Worm (Caenorhabditis elegans): ENCODE results near the gene Y38A10A.2.

DNA sequence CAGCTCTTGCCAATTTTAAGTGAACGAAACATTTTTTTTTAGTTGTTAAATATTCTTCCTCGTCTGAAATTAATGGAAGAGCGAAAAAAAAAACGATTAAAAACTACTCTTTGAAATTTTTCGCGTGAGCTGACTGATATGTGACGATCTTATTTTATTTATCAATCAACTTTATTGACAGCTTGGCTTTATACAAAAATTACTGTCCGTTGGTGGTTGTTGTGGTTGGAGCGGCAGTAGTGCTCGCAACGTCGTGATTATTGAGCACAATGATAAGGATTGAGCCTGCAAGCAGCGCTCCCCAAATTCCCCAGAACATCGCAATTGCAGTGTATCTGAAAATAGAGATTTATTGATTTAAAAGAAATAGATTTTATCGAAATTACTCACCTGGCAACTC is 18.8 kb downstream of the Y38A10A.2 start:
- TF ChIP-seq ceh-14 (tag; optimal IDR thresholded peaks at IDR 0.05) (no peak), ceh-2 (tag; optimal IDR thresholded peaks at IDR 0.05) (no peak), tbx-2 (tag; optimal IDR thresholded peaks at IDR 0.05) (no peak), ahr-1 (tag; optimal IDR thresholded peaks at IDR 0.05) (no peak)

Data from whole organism, late embryonic.